Worm (Caenorhabditis elegans) whole organism, L4/young adult: ENCODE measurements around the gene Y51H7C.41.

Experiments used
- dao-5 ChIP-seq: sonication (generic microtip); optimal IDR thresholded peaks from 2 replicates; lab custom pipeline; 2016; ENCODE audit warnings: missing genotype, missing genetic modification characterization, moderate library complexity, missing compliant biosample characterization
- him-1 ChIP-seq: sonication (generic microtip); optimal IDR thresholded peaks from 2 replicates; lab custom pipeline; 2016; ENCODE audit warnings: missing genotype, missing genetic modification reagents, missing genetic modification characterization, missing compliant biosample characterization

- TF ChIP-seq him-1 (tag; lab: Kevin White, UChicago) (no peak), dao-5 (tag; lab: Kevin White, UChicago) (no peak)
These were observed 3.0 kb upstream of the Y51H7C.41 start, which contains the start of gene F54D12.1 for ce11 chrII:1400105-1400504.
